Fruit fly (Drosophila melanogaster) S2 (cell line): ENCODE data around the gene CG5937.

Source experiments
- CG8478 ChIP-seq: fragments of >200 bp; optimal IDR thresholded peaks from 2 replicates; lab custom pipeline; 2018
- CTCF ChIP-seq, 2 experiments: fragments of >200 bp; optimal IDR thresholded peaks; 2 replicates each; lab custom pipeline; 2018

DNA sequence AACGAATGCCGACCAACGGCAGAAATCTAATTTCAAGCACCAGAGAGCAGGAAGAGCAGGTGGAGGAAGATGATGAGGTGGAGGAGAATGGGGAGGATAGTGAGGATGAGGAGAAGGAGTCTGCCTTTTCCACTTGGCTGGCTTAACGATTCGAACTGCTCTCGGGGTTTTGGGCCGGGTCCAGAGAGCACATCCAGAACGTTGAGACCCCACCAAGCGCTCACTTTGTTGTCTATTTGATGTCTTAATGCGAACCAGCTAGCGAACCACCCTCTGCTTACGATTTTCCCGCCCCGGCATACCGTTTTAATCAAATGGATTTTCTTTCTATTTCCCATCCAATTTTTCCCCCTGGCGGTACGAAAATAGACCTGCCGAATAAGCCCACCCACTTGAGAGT is 5.1 kb upstream of the CG5937 start:
- TF ChIP-seq CG8478 (lab: Kevin White, UChicago) (no peak), CTCF (optimal IDR thresholded peaks at IDR 0.05; lab: Kevin White, UChicago) (no peak)
